Fruit fly (Drosophila melanogaster) whole organism, embryonic: ENCODE results near the gene CG12728.
A peak's percentile ranks its signal among the peaks of the same experiment; 100 is the strongest.

Source experiments
- CG31365 ChIP-seq: fragments of 200-800 bp; sonication (Bioruptor generic); optimal IDR thresholded peaks from 2 replicates; lab custom pipeline; 2018; ENCODE audit warnings: missing biosample characterization, mild to moderate bottlenecking, missing genetic modification characterization
- Optix ChIP-seq: fragments of 200-800 bp; sonication (Bioruptor generic); IDR thresholded peaks from 3 replicates; pipeline ENCODE4 v1.3.6; 2022; ENCODE audit warnings: missing biosample characterization, missing genetic modification characterization
- exex ChIP-seq: fragments of 200-800 bp; sonication (Bioruptor generic); optimal IDR thresholded peaks from 4 replicates; lab custom pipeline; 2018; ENCODE audit warnings: missing biosample characterization, mild to moderate bottlenecking, missing genetic modification characterization, moderate library complexity
- row ChIP-seq: fragments of 200-800 bp; sonication (Bioruptor generic); IDR thresholded peaks from 3 replicates; pipeline ENCODE4 v1.3.6; 2022; ENCODE audit warnings: missing biosample characterization, missing genetic modification characterization
- slbo ChIP-seq: fragments of 200-800 bp; sonication (Bioruptor generic); IDR thresholded peaks from 2 replicates; pipeline ENCODE4 v1.3.6; 2022; ENCODE audit warnings: missing biosample characterization, missing genetic modification characterization
- sob ChIP-seq: fragments of 200-800 bp; sonication (Bioruptor generic); IDR thresholded peaks from 2 replicates; pipeline ENCODE4 v1.3.6; 2022; ENCODE audit warnings: missing biosample characterization, missing genetic modification characterization
- usp ChIP-seq: fragments of >200 bp; optimal IDR thresholded peaks from 2 replicates; lab custom pipeline; 2017; ENCODE audit warnings: missing biosample characterization, missing genetic modification characterization

- TF ChIP-seq row (GFP tag; lab: Robert Waterston, UW) (peak; percentile 54; the same call in 2 of the 3 replicates), usp (GFP tag; lab: Kevin White, UChicago) (no peak), CG31365 (tag; lab: Kevin White, UChicago) (no peak), Optix (no peak), sob (GFP tag; lab: Robert Waterston, UW) (no peak), slbo (GFP tag; lab: Robert Waterston, UW) (no peak), exex (tag; lab: Kevin White, UChicago) (no peak)
Observed at dm6 chrX:5983390-5983789, 41.0 kb downstream of the CG12728 start.
